Worm (Caenorhabditis elegans) whole organism, early embryonic: Measurements from ENCODE around the gene str-145.

ENCODE experiments used
- B0310.2 ChIP-seq: sonication (generic microtip); optimal IDR thresholded peaks from 2 replicates; lab custom pipeline; 2016; ENCODE audit warnings: mild to moderate bottlenecking, missing genetic modification characterization, missing compliant biosample characterization
- F13C5.2 ChIP-seq: sonication (generic microtip); optimal IDR thresholded peaks from 2 replicates; lab custom pipeline; 2017; ENCODE audit warnings: mild to moderate bottlenecking, missing genetic modification characterization, inconsistent platforms, missing compliant biosample characterization
- aly-1 ChIP-seq: sonication (generic microtip); optimal IDR thresholded peaks from 2 replicates; lab custom pipeline; 2016; ENCODE audit warnings: missing genetic modification characterization, missing compliant biosample characterization
- ama-1 ChIP-seq: fragments of 150-350 bp; optimal IDR thresholded peaks from 2 replicates; lab custom pipeline; 2014
- ceh-13 ChIP-seq: fragments of 200-800 bp; sonication (Bioruptor generic); optimal IDR thresholded peaks from 2 replicates; lab custom pipeline; 2018; ENCODE audit warnings: mild to moderate bottlenecking, missing genetic modification characterization, missing compliant biosample characterization
- ceh-36 ChIP-seq: sonication (generic microtip); optimal IDR thresholded peaks from 2 replicates; lab custom pipeline; 2016; ENCODE audit warnings: missing genetic modification characterization, inconsistent platforms, missing compliant biosample characterization
- ets-7 ChIP-seq: sonication (generic microtip); optimal IDR thresholded peaks from 2 replicates; lab custom pipeline; 2016; ENCODE audit warnings: missing genotype, missing genetic modification characterization, missing compliant biosample characterization
- flt-1 ChIP-seq: fragments of 200-800 bp; sonication (Bioruptor generic); IDR thresholded peaks from 2 replicates; pipeline ENCODE4 v1.3.6; 2022; ENCODE audit warnings: missing genetic modification characterization, missing compliant biosample characterization
- hmbx-1 ChIP-seq: sonication (generic microtip); optimal IDR thresholded peaks from 2 replicates; lab custom pipeline; 2016; ENCODE audit warnings: mild to moderate bottlenecking, missing genetic modification characterization, missing compliant biosample characterization
- hmg-4 ChIP-seq: fragments of 200-800 bp; sonication (Bioruptor generic); optimal IDR thresholded peaks from 2 replicates; lab custom pipeline; 2018; ENCODE audit warnings: mild to moderate bottlenecking, missing genetic modification characterization, missing compliant biosample characterization
- hnd-1 ChIP-seq: sonication (generic microtip); optimal IDR thresholded peaks from 2 replicates; lab custom pipeline; 2016; ENCODE audit warnings: missing genetic modification characterization, missing compliant biosample characterization
- pes-1 ChIP-seq: fragments of 200-800 bp; sonication (Bioruptor generic); IDR thresholded peaks from 2 replicates; pipeline ENCODE4 v1.3.6; 2022; ENCODE audit warnings: missing genetic modification reagents, missing genetic modification characterization, missing compliant biosample characterization
- scrt-1 ChIP-seq: fragments of 200-800 bp; sonication (Bioruptor generic); IDR thresholded peaks from 2 replicates; pipeline ENCODE4 v1.3.6; 2022; ENCODE audit warnings: missing genetic modification characterization, missing compliant biosample characterization
- sea-1 ChIP-seq: fragments of 200-800 bp; sonication (Bioruptor generic); conservative IDR thresholded peaks from 2 replicates; pipeline ENCODE4 v1.3.6; 2022; ENCODE audit warnings: missing genetic modification characterization, missing compliant biosample characterization
- tbx-11 ChIP-seq: fragments of 200-800 bp; sonication (Bioruptor generic); IDR thresholded peaks from 2 replicates; pipeline ENCODE4 v1.3.6; 2022; ENCODE audit warnings: missing genetic modification characterization, missing compliant biosample characterization
- tbx-37 ChIP-seq: fragments of 200-800 bp; sonication (Bioruptor generic); conservative IDR thresholded peaks from 2 replicates; pipeline ENCODE4 v1.3.6; 2022; ENCODE audit warnings: missing genetic modification reagents, missing genetic modification characterization, missing compliant biosample characterization
- tra-4 ChIP-seq: sonication (generic microtip); optimal IDR thresholded peaks from 2 replicates; lab custom pipeline; 2017; ENCODE audit warnings: missing genetic modification characterization, missing compliant biosample characterization

The str-145 gene

DNA sequence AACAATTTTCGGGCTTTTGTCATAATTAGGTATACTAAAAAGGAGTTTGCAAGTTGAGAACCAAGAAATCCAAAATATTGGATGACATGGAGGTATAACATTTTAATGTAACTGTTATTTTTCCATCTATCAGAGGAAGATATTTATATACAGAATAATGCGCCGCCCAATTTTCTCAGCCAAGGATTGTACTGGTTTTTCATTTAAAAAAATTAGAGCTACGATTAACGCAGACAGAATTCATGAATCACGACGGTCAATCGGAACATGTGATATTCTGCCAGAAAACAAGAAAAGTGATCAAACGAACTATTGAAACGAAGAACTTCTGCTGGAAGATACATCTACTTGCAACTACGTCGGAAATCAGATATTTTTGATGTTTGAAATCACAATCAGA lies at the start of gene str-145:
str-145 (minus strand) TSS at position 101 of the 400 bp plus-strand sequence.
- TF ChIP-seq flt-1 (GFP tag; lab: Robert Waterston, UW) = no peak
- no peak for TF ChIP-seq ceh-36 (tag; lab: Kevin White, UChicago)
- TF ChIP-seq sea-1 (GFP tag; lab: Robert Waterston, UW) = no peak
- no peak for TF ChIP-seq hnd-1 (tag; lab: Kevin White, UChicago)
- no peak for TF ChIP-seq F13C5.2 (tag; lab: Kevin White, UChicago)

ce11 chrV:8145329-8145728 lies 47.2 kb upstream of the str-145 start, which contains the start of gene D1014.13:
Gene D1014.13, plus strand, starts transcription at chrV:8145629.
- TF ChIP-seq aly-1 (tag; lab: Kevin White, UChicago) = no peak
- TF ChIP-seq ama-1 (lab: Kevin White, UChicago) = no peak
- TF ChIP-seq B0310.2 (tag; lab: Kevin White, UChicago) = no peak
- TF ChIP-seq scrt-1 (GFP tag; lab: Robert Waterston, UW) = no peak
- TF ChIP-seq F13C5.2 (tag; lab: Kevin White, UChicago) = no peak
- TF ChIP-seq ceh-13 (GFP tag; lab: Kevin White, UChicago) = no peak
- no peak for TF ChIP-seq hmbx-1 (tag; lab: Kevin White, UChicago)
- no peak for TF ChIP-seq tbx-37 (GFP tag; lab: Robert Waterston, UW)
- TF ChIP-seq hnd-1 (tag; lab: Kevin White, UChicago) = no peak
- TF ChIP-seq pes-1 (GFP tag; lab: Robert Waterston, UW) = no peak
- TF ChIP-seq tbx-11 = no peak
- no peak for TF ChIP-seq sea-1 (GFP tag; lab: Robert Waterston, UW)
- no peak for TF ChIP-seq ceh-36 (tag; lab: Kevin White, UChicago)
- TF ChIP-seq tra-4 (tag; lab: Kevin White, UChicago) = no peak
- TF ChIP-seq flt-1 (GFP tag; lab: Robert Waterston, UW) = no peak
- TF ChIP-seq ets-7 = no peak

- no peak for TF ChIP-seq F13C5.2 (tag; lab: Kevin White, UChicago)
- TF ChIP-seq B0310.2 (tag; lab: Kevin White, UChicago) = no peak
- TF ChIP-seq tra-4 (tag; lab: Kevin White, UChicago) = no peak
- no peak for TF ChIP-seq flt-1 (GFP tag; lab: Robert Waterston, UW)
Measured at ce11 chrV:8144515-8144914, 46.4 kb upstream of the str-145 start.

ce11 chrV:8143605-8144004 lies 45.5 kb upstream of the str-145 start, which contains the start of gene D1014.2:
Gene D1014.2, plus strand, starts transcription at chrV:8143905.
- no peak for TF ChIP-seq hnd-1 (tag; lab: Kevin White, UChicago)
- no peak for TF ChIP-seq ceh-13 (GFP tag; lab: Kevin White, UChicago)
- no peak for TF ChIP-seq scrt-1 (GFP tag; lab: Robert Waterston, UW)
- TF ChIP-seq B0310.2 (tag; lab: Kevin White, UChicago) = no peak
- TF ChIP-seq hmbx-1 (tag; lab: Kevin White, UChicago) = no peak
- TF ChIP-seq tbx-37 (GFP tag; lab: Robert Waterston, UW) = no peak
- no peak for TF ChIP-seq F13C5.2 (tag; lab: Kevin White, UChicago)

DNA sequence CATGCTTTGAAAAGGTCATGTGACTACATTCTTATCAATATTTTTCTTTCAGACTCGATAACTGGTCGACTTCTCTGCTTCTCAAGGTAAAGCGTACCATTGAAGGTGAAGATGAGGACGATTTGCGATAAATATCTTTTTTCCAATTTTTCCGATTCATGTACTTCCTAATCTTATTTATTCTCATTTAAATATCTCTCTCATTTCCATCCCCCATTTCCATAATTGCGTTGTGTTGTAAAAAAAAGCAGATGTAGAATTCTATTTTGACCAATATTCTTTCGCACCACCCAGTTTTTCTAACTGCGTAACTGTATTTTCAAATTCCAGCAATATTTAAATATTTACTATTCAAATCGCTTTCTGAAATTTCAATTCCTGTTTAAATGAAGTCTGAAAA lies 34.8 kb upstream of the str-145 start, which contains the start of gene D1014.4:
D1014.4 (plus strand) TSS at position 301 of the 400 bp plus-strand sequence.
- TF ChIP-seq ama-1 (lab: Kevin White, UChicago) (no peak), ceh-13 (GFP tag; lab: Kevin White, UChicago) (no peak), ceh-36 (tag; lab: Kevin White, UChicago) (no peak), B0310.2 (tag; lab: Kevin White, UChicago) (no peak), pes-1 (GFP tag; lab: Robert Waterston, UW) (no peak), scrt-1 (GFP tag; lab: Robert Waterston, UW) (no peak), aly-1 (tag; lab: Kevin White, UChicago) (no peak), tbx-37 (GFP tag; lab: Robert Waterston, UW) (no peak), hmg-4 (GFP tag; lab: Kevin White, UChicago) (no peak), flt-1 (GFP tag; lab: Robert Waterston, UW) (no peak), ets-7 (no peak), hmbx-1 (tag; lab: Kevin White, UChicago) (no peak), tbx-11 (no peak), tra-4 (tag; lab: Kevin White, UChicago) (no peak), hnd-1 (tag; lab: Kevin White, UChicago) (no peak), sea-1 (GFP tag; lab: Robert Waterston, UW) (no peak), F13C5.2 (tag; lab: Kevin White, UChicago) (no peak)

ce11 chrV:8131628-8132027 lies 33.5 kb upstream of the str-145 start:
- no peak for TF ChIP-seq flt-1 (GFP tag; lab: Robert Waterston, UW)

ce11 chrV:8130812-8131211 lies 32.7 kb upstream of the str-145 start:
- TF ChIP-seq ceh-36 (tag; lab: Kevin White, UChicago) (no peak), hmbx-1 (tag; lab: Kevin White, UChicago) (no peak), ama-1 (lab: Kevin White, UChicago) (no peak), tbx-11 (no peak)

ce11 chrV:8130149-8130661 lies 32.1 kb upstream of the str-145 start, which contains the start of gene snap-1:
Gene snap-1, plus strand, starts transcription at chrV:8130611.
- TF ChIP-seq B0310.2 (tag; lab: Kevin White, UChicago) = no peak
- TF ChIP-seq hmbx-1 (tag; lab: Kevin White, UChicago) = no peak
- no peak for TF ChIP-seq ceh-13 (GFP tag; lab: Kevin White, UChicago)
- TF ChIP-seq sea-1 (GFP tag; lab: Robert Waterston, UW) = no peak
- TF ChIP-seq scrt-1 (GFP tag; lab: Robert Waterston, UW) = no peak
- TF ChIP-seq tbx-11 = no peak
- TF ChIP-seq ama-1 (lab: Kevin White, UChicago) = no peak
- no peak for TF ChIP-seq hnd-1 (tag; lab: Kevin White, UChicago)
- TF ChIP-seq ets-7 = no peak
- TF ChIP-seq F13C5.2 (tag; lab: Kevin White, UChicago) = no peak
- no peak for TF ChIP-seq aly-1 (tag; lab: Kevin White, UChicago)
